Fruit fly (Drosophila melanogaster) whole organism, prepupa: ENCODE measurements around the gene rdx.

ENCODE experiments used
- Blimp-1 ChIP-seq: fragments of 200-800 bp; sonication (Bioruptor generic); optimal IDR thresholded peaks from 3 replicates; lab custom pipeline; 2017; ENCODE audit warnings: missing biosample characterization, missing genetic modification characterization, mild to moderate bottlenecking, moderate library complexity, missing genetic modification reagents
- CG10631 ChIP-seq: fragments of 200-800 bp; sonication (Bioruptor generic); optimal IDR thresholded peaks from 2 replicates; lab custom pipeline; 2016; ENCODE audit warnings: missing biosample characterization, missing genetic modification characterization
- CG10669 ChIP-seq: fragments of 200-800 bp; sonication (Bioruptor generic); optimal IDR thresholded peaks from 3 replicates; lab custom pipeline; 2018; ENCODE audit warnings: missing biosample characterization, mild to moderate bottlenecking, missing genetic modification characterization, moderate library complexity
- CG11294 ChIP-seq: fragments of 200-800 bp; sonication (Bioruptor generic); IDR thresholded peaks from 2 replicates; pipeline ENCODE4 v1.3.6; 2022; ENCODE audit warnings: missing biosample characterization, missing genetic modification characterization
- CG11762 ChIP-seq: fragments of 200-800 bp; sonication (Bioruptor generic); optimal IDR thresholded peaks from 3 replicates; lab custom pipeline; 2016; ENCODE audit warnings: missing biosample characterization, missing genetic modification characterization; ENCODE audit not compliant: insufficient read depth
- CG11902 ChIP-seq: fragments of 200-800 bp; sonication (Bioruptor generic); optimal IDR thresholded peaks from 3 replicates; lab custom pipeline; 2016; ENCODE audit warnings: missing biosample characterization, missing genetic modification characterization
- CG15336 ChIP-seq: fragments of 200-800 bp; sonication (Bioruptor generic); IDR thresholded peaks from 2 replicates; pipeline ENCODE4 v1.3.6; 2022; ENCODE audit warnings: missing biosample characterization, missing genetic modification characterization
- CG1621 ChIP-seq: fragments of 200-800 bp; sonication (Bioruptor generic); optimal IDR thresholded peaks from 3 replicates; lab custom pipeline; 2018; ENCODE audit warnings: missing biosample characterization, mild to moderate bottlenecking, missing genetic modification characterization
- CG16779 ChIP-seq: fragments of 200-800 bp; sonication (Bioruptor generic); optimal IDR thresholded peaks from 3 replicates; lab custom pipeline; 2017; ENCODE audit warnings: missing biosample characterization, mild to moderate bottlenecking, missing genetic modification characterization
- CG3032 ChIP-seq: fragments of 200-800 bp; optimal IDR thresholded peaks from 2 replicates; lab custom pipeline; 2019; ENCODE audit warnings: missing biosample characterization, mild to moderate bottlenecking, missing genetic modification characterization, moderate library complexity
- CG31627 ChIP-seq: fragments of 200-800 bp; sonication (Bioruptor generic); optimal IDR thresholded peaks from 3 replicates; lab custom pipeline; 2016; ENCODE audit warnings: missing biosample characterization, missing genetic modification characterization
- CG32006 ChIP-seq: fragments of 200-800 bp; sonication (Bioruptor generic); optimal IDR thresholded peaks from 3 replicates; lab custom pipeline; 2017; ENCODE audit warnings: missing biosample characterization, mild to moderate bottlenecking, missing genetic modification characterization
- CG4318 ChIP-seq: fragments of 200-800 bp; sonication (Bioruptor generic); optimal IDR thresholded peaks from 3 replicates; lab custom pipeline; 2017; ENCODE audit warnings: missing biosample characterization, mild to moderate bottlenecking, missing genetic modification characterization
- CG6163 ChIP-seq: fragments of 200-800 bp; sonication (Bioruptor generic); IDR thresholded peaks from 3 replicates; pipeline ENCODE4 v1.3.6; 2022; ENCODE audit warnings: missing biosample characterization, missing genetic modification characterization
- CG6808 ChIP-seq: fragments of 200-800 bp; sonication (Bioruptor generic); optimal IDR thresholded peaks from 3 replicates; lab custom pipeline; 2017; ENCODE audit warnings: missing biosample characterization, missing genetic modification characterization, mild to moderate bottlenecking, moderate library complexity, missing genetic modification reagents
- CG6854 ChIP-seq: fragments of 200-800 bp; sonication (Bioruptor generic); optimal IDR thresholded peaks from 2 replicates; lab custom pipeline; 2017; ENCODE audit warnings: missing biosample characterization, mild to moderate bottlenecking, missing genetic modification characterization
- CG7368 ChIP-seq: fragments of 200-800 bp; sonication (Bioruptor generic); optimal IDR thresholded peaks from 3 replicates; lab custom pipeline; 2016; ENCODE audit warnings: missing biosample characterization, missing genetic modification characterization
- CG8119 ChIP-seq: fragments of 200-800 bp; sonication (Bioruptor generic); IDR thresholded peaks from 3 replicates; pipeline ENCODE4 v1.3.6; 2022; ENCODE audit warnings: missing biosample characterization, missing genetic modification characterization
- CG8632 ChIP-seq: fragments of 200-800 bp; sonication (Bioruptor generic); optimal IDR thresholded peaks from 3 replicates; lab custom pipeline; 2016; ENCODE audit warnings: missing biosample characterization, missing genetic modification characterization
- CG9139 ChIP-seq: fragments of 200-800 bp; sonication (Bioruptor generic); optimal IDR thresholded peaks from 3 replicates; lab custom pipeline; 2017; ENCODE audit warnings: missing biosample characterization, mild to moderate bottlenecking, missing genetic modification characterization
- Eip78C ChIP-seq: fragments of 200-800 bp; sonication (Bioruptor generic); peaks from one replicate; lab custom pipeline; 2016; ENCODE audit warnings: missing biosample characterization, missing genetic modification characterization
- Eip93F ChIP-seq: fragments of 200-800 bp; sonication (Bioruptor generic); optimal IDR thresholded peaks from 2 replicates; lab custom pipeline; 2016; ENCODE audit warnings: missing biosample characterization, mild to moderate bottlenecking, missing genetic modification characterization
- Ets96B ChIP-seq: fragments of 200-800 bp; optimal IDR thresholded peaks from 2 replicates; lab custom pipeline; 2019; ENCODE audit warnings: missing biosample characterization, mild to moderate bottlenecking, missing genetic modification characterization, moderate library complexity
- Gug ChIP-seq: fragments of 200-800 bp; sonication (Bioruptor generic); IDR thresholded peaks from 2 replicates; pipeline ENCODE4 v1.3.6; 2022; ENCODE audit warnings: missing biosample characterization, missing genetic modification characterization
- Hr38 ChIP-seq: sonication (Bioruptor generic); optimal IDR thresholded peaks from 2 replicates; lab custom pipeline; 2016; ENCODE audit warnings: missing biosample characterization, missing genetic modification characterization
- Hr39 ChIP-seq: fragments of 200-800 bp; sonication (Bioruptor generic); optimal IDR thresholded peaks from 2 replicates; lab custom pipeline; 2016; ENCODE audit warnings: missing biosample characterization, missing genetic modification characterization
- Hr4 ChIP-seq: fragments of 200-800 bp; sonication (Bioruptor generic); optimal IDR thresholded peaks from 3 replicates; lab custom pipeline; 2016; ENCODE audit warnings: missing biosample characterization, missing genetic modification characterization
- Lpt ChIP-seq: fragments of 200-800 bp; sonication (Bioruptor generic); optimal IDR thresholded peaks from 3 replicates; lab custom pipeline; 2016; ENCODE audit warnings: missing biosample characterization, missing genetic modification characterization
- Met ChIP-seq: fragments of 200-800 bp; sonication (Bioruptor generic); optimal IDR thresholded peaks from 3 replicates; lab custom pipeline; 2016; ENCODE audit warnings: missing biosample characterization, missing genetic modification characterization
- Smox ChIP-seq: fragments of 200-800 bp; sonication (Bioruptor generic); optimal IDR thresholded peaks from 3 replicates; lab custom pipeline; 2016; ENCODE audit warnings: missing biosample characterization, missing genetic modification characterization
- Sox102F ChIP-seq: fragments of 200-800 bp; sonication (Bioruptor generic); optimal IDR thresholded peaks from 2 replicates; lab custom pipeline; 2016; ENCODE audit warnings: missing biosample characterization, mild to moderate bottlenecking, missing genetic modification characterization
- achi ChIP-seq: fragments of 200-800 bp; sonication (Bioruptor generic); optimal IDR thresholded peaks from 3 replicates; lab custom pipeline; 2016; ENCODE audit warnings: missing biosample characterization, missing genetic modification characterization
- dac ChIP-seq: fragments of 200-800 bp; sonication (Bioruptor generic); optimal IDR thresholded peaks from 2 replicates; lab custom pipeline; 2017; ENCODE audit warnings: missing biosample characterization, mild to moderate bottlenecking, missing genetic modification characterization
- dsx ChIP-seq: fragments of 200-800 bp; optimal IDR thresholded peaks from 3 replicates; lab custom pipeline; 2019; ENCODE audit warnings: missing biosample characterization, mild to moderate bottlenecking, missing genetic modification characterization, moderate library complexity; ENCODE audit not compliant: poor library complexity, severe bottlenecking
- fd59A ChIP-seq: fragments of 200-800 bp; sonication (Bioruptor generic); optimal IDR thresholded peaks from 2 replicates; lab custom pipeline; 2017; ENCODE audit warnings: missing biosample characterization, mild to moderate bottlenecking, missing genetic modification characterization, missing genetic modification reagents
- fd85E ChIP-seq: fragments of 200-800 bp; sonication (Bioruptor generic); optimal IDR thresholded peaks from 3 replicates; lab custom pipeline; 2016; ENCODE audit warnings: missing biosample characterization, missing genetic modification characterization
- fkh ChIP-seq: fragments of 200-800 bp; sonication (Bioruptor generic); optimal IDR thresholded peaks from 3 replicates; lab custom pipeline; 2017; ENCODE audit warnings: missing biosample characterization, mild to moderate bottlenecking, missing genetic modification characterization, moderate library complexity
- lz ChIP-seq: fragments of 200-800 bp; sonication (Bioruptor generic); optimal IDR thresholded peaks from 3 replicates; lab custom pipeline; 2016; ENCODE audit warnings: missing biosample characterization, missing genetic modification characterization
- net ChIP-seq: fragments of 200-800 bp; sonication (Bioruptor generic); optimal IDR thresholded peaks from 3 replicates; lab custom pipeline; 2016; ENCODE audit warnings: missing biosample characterization, missing genetic modification characterization
- pdm3 ChIP-seq: fragments of 200-800 bp; sonication (Bioruptor generic); optimal IDR thresholded peaks from 3 replicates; lab custom pipeline; 2016; ENCODE audit warnings: missing biosample characterization, missing genetic modification characterization
- salr ChIP-seq, 2 experiments: fragments of 200-800 bp; sonication (Bioruptor generic); optimal IDR thresholded peaks; 3 replicates each; lab custom pipeline; 2016 to 2018; ENCODE audit warnings: missing biosample characterization in 2 of 2, missing genetic modification characterization in 2 of 2, mild to moderate bottlenecking in 1 of 2
- spab ChIP-seq: fragments of 200-800 bp; sonication (Bioruptor generic); optimal IDR thresholded peaks from 2 replicates; lab custom pipeline; 2017; ENCODE audit warnings: missing biosample characterization, mild to moderate bottlenecking, missing genetic modification characterization, missing genetic modification reagents
- ss ChIP-seq, 2 experiments: fragments of 200-800 bp; sonication (Bioruptor generic); optimal IDR thresholded peaks; 2 replicates in 1 of 2; 3 replicates in 1 of 2; lab custom pipeline; 2017 to 2018; ENCODE audit warnings: mild to moderate bottlenecking in 2 of 2, missing biosample characterization in 2 of 2, missing genetic modification characterization in 2 of 2, moderate library complexity in 1 of 2
- topi ChIP-seq: fragments of 200-800 bp; sonication (Bioruptor generic); optimal IDR thresholded peaks from 3 replicates; lab custom pipeline; 2016; ENCODE audit warnings: missing biosample characterization, missing genetic modification characterization
- vri ChIP-seq: fragments of 200-800 bp; sonication (Bioruptor generic); optimal IDR thresholded peaks from 3 replicates; lab custom pipeline; 2016; ENCODE audit warnings: missing biosample characterization, mild to moderate bottlenecking, missing genetic modification characterization

rdx gene

dm6 chr3R:13992126-13992535 lies 39.7 kb downstream of the rdx start (continued):
- TF ChIP-seq fd59A (no peak), CG32006 (no peak), net (GFP tag; lab: Kevin White, UChicago) (peak; percentile 39), CG8119 (GFP tag; lab: Robert Waterston, UW) (peak; percentile 72), CG8632 (GFP tag; lab: Kevin White, UChicago) (no peak), dac (GFP tag; lab: Kevin White, UChicago) (no peak), Hr39 (GFP tag; lab: Kevin White, UChicago) (no peak), Gug (no peak), CG31627 (GFP tag; lab: Kevin White, UChicago) (no peak), Sox102F (no peak), CG6808 (GFP tag; lab: Kevin White, UChicago) (no peak), CG11294 (GFP tag; lab: Robert Waterston, UW) (no peak), Hr4 (GFP tag; lab: Kevin White, UChicago) (no peak), CG6854 (GFP tag; lab: Kevin White, UChicago) (peak; percentile 73), fd85E (GFP tag; lab: Kevin White, UChicago) (no peak), pdm3 (GFP tag; lab: Kevin White, UChicago) (no peak), Met (GFP tag; lab: Kevin White, UChicago) (no peak)

- TF ChIP-seq fkh (GFP tag; lab: Kevin White, UChicago) (peak; percentile 80), Eip93F (no peak), dsx (GFP tag; lab: Kevin White, UChicago) (peak; percentile 65), CG7368 (GFP tag; lab: Kevin White, UChicago) (no peak)
- TF ChIP-seq, all 60 proteins: peak for 2
Observed at dm6 chr3R:13990109-13990508, 41.7 kb downstream of the rdx start.

dm6 chr3R:13989453-13989852 lies 42.4 kb downstream of the rdx start:
- TF ChIP-seq CG15336 (GFP tag; lab: Robert Waterston, UW) (no peak), pdm3 (GFP tag; lab: Kevin White, UChicago) (no peak), CG7368 (GFP tag; lab: Kevin White, UChicago) (no peak), spab (GFP tag; lab: Kevin White, UChicago) (no peak), CG10669 (GFP tag; lab: Kevin White, UChicago) (peak; percentile 10), Blimp-1 (GFP tag; lab: Kevin White, UChicago) (no peak), Sox102F (no peak), CG1621 (tag; lab: Kevin White, UChicago) (no peak), Eip93F (no peak), dac (GFP tag; lab: Kevin White, UChicago) (no peak), topi (no peak), CG3032 (tag; lab: Kevin White, UChicago) (no peak), CG11902 (GFP tag; lab: Kevin White, UChicago) (no peak), CG10631 (GFP tag; lab: Kevin White, UChicago) (peak; percentile 1), lz (GFP tag; lab: Kevin White, UChicago) (no peak), CG6854 (GFP tag; lab: Kevin White, UChicago) (no peak), CG4318 (no peak), CG31627 (GFP tag; lab: Kevin White, UChicago) (no peak), Lpt (GFP tag; lab: Kevin White, UChicago) (no peak), Smox (GFP tag; lab: Kevin White, UChicago) (no peak), dsx (GFP tag; lab: Kevin White, UChicago) (peak; percentile 51), CG11762 (no peak), ss (GFP tag; optimal IDR thresholded peaks at IDR 0.05; lab: Kevin White, UChicago) (peak in 1 of 2 experiments; percentile 51), Ets96B (tag; lab: Kevin White, UChicago) (no peak), salr (GFP tag; optimal IDR thresholded peaks at IDR 0.05; lab: Kevin White, UChicago) (no peak), Gug (no peak), achi (no peak), fd85E (GFP tag; lab: Kevin White, UChicago) (no peak), CG6808 (GFP tag; lab: Kevin White, UChicago) (no peak), fkh (GFP tag; lab: Kevin White, UChicago) (no peak), CG6163 (GFP tag; lab: Robert Waterston, UW) (no peak), CG8119 (GFP tag; lab: Robert Waterston, UW) (no peak), Eip78C (GFP tag; lab: Kevin White, UChicago) (peak; percentile 34), CG9139 (GFP tag; lab: Kevin White, UChicago) (no peak), Hr38 (GFP tag; lab: Kevin White, UChicago) (no peak), vri (no peak), CG16779 (no peak)
- TF ChIP-seq, all 60 proteins: peak for 5
